Comparison of ENCODE assay signal across 2 worm cellular contexts in the genomic region with DNA sequence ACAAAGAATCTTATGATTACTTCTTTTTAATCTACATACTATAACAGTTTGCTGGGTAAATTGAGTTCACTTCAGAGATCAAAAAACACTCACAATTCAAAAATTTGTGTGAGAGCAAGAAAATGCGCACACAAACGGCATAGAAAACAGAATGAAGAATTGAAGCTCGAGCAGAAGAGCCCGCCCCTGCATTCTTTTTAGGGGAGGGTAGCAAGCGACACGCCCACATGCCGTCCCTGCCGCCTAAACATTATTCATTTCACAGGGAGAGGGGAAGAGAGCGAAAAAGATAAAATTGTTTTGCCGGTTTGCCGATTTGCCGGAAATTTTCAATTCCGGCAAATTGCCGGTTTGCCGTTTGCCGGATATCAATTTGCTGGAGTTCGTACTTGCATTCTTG.
TF ChIP-seq lines count a peak whose summit lies in the region.

No protein-coding gene starts in this region.

TF ChIP-seq in whole organism, L2 larva, 48 proteins besides CTCF, POLR2A, EP300 and RAD21 (continued from another document):
- no peak for TF ChIP-seq aly-2 (tag; optimal IDR thresholded peaks at IDR 0.05; lab: Kevin White, UChicago)
- no peak for TF ChIP-seq nhr-11 (tag; optimal IDR thresholded peaks at IDR 0.05; lab: Kevin White, UChicago)
- TF ChIP-seq nhr-77 (tag; optimal IDR thresholded peaks at IDR 0.05; lab: Kevin White, UChicago) = peak; percentile 72
- TF ChIP-seq dmd-4 (tag; optimal IDR thresholded peaks at IDR 0.05; lab: Kevin White, UChicago) = no peak
- peak; percentile 83 for TF ChIP-seq sma-9 (GFP tag; optimal IDR thresholded peaks at IDR 0.05; lab: Kevin White, UChicago)
- TF ChIP-seq sma-9 (tag; optimal IDR thresholded peaks at IDR 0.05; lab: Kevin White, UChicago) = no peak
- no peak for TF ChIP-seq lin-39 (tag; optimal IDR thresholded peaks at IDR 0.05; lab: Kevin White, UChicago)
- TF ChIP-seq elt-1 (tag; optimal IDR thresholded peaks at IDR 0.05; lab: Kevin White, UChicago) = no peak
- no peak for TF ChIP-seq ztf-11 (tag; optimal IDR thresholded peaks at IDR 0.05; lab: Kevin White, UChicago)
- TF ChIP-seq lsy-2 (tag; optimal IDR thresholded peaks at IDR 0.05; lab: Kevin White, UChicago) = peak in 1 of 2 experiments; percentile 91
- peak; percentile 87 for TF ChIP-seq nhr-10 (tag; optimal IDR thresholded peaks at IDR 0.05; lab: Kevin White, UChicago)
- TF ChIP-seq peb-1 (tag; optimal IDR thresholded peaks at IDR 0.05; lab: Kevin White, UChicago) = no peak
- TF ChIP-seq nhr-6 (tag; optimal IDR thresholded peaks at IDR 0.05; lab: Kevin White, UChicago) = peak; percentile 39
- peak; percentile 77 for TF ChIP-seq nhr-21 (tag; optimal IDR thresholded peaks at IDR 0.05; lab: Kevin White, UChicago)
- peak; percentile 4 for TF ChIP-seq ZK546.5 (tag; optimal IDR thresholded peaks at IDR 0.05; lab: Kevin White, UChicago)
- TF ChIP-seq sma-3 (GFP tag; optimal IDR thresholded peaks at IDR 0.05; lab: Kevin White, UChicago) = peak; percentile 83
- no peak for TF ChIP-seq nhr-23 (tag; optimal IDR thresholded peaks at IDR 0.05; lab: Kevin White, UChicago)
- TF ChIP-seq lin-13 (GFP tag; optimal IDR thresholded peaks at IDR 0.05; lab: Kevin White, UChicago) = no peak
- no peak for TF ChIP-seq ztf-4 (tag; optimal IDR thresholded peaks at IDR 0.05; lab: Kevin White, UChicago)
- TF ChIP-seq nhr-237 (tag; optimal IDR thresholded peaks at IDR 0.05; lab: Kevin White, UChicago) = peak; percentile 82
- peak; percentile 77 for TF ChIP-seq snpc-4 (tag; optimal IDR thresholded peaks at IDR 0.05; lab: Kevin White, UChicago)
- no peak for TF ChIP-seq ceh-16 (tag; optimal IDR thresholded peaks at IDR 0.05; lab: Kevin White, UChicago)
- TF ChIP-seq F13H6.1 (tag; optimal IDR thresholded peaks at IDR 0.05; lab: Kevin White, UChicago) = peak; percentile 78
- peak; percentile 48 for TF ChIP-seq fos-1 (tag; optimal IDR thresholded peaks at IDR 0.05; lab: Kevin White, UChicago)
- TF ChIP-seq unc-55 (GFP tag; optimal IDR thresholded peaks at IDR 0.05; lab: Kevin White, UChicago) = peak; percentile 92
- no peak for TF ChIP-seq nhr-25 (tag; optimal IDR thresholded peaks at IDR 0.05; lab: Kevin White, UChicago)
- peak; percentile 52 for TF ChIP-seq egl-27 (tag; optimal IDR thresholded peaks at IDR 0.05; lab: Kevin White, UChicago)

TF ChIP-seq in whole organism, L4 larva, 104 proteins besides CTCF, POLR2A, EP300 and RAD21 (continued from another document):
- TF ChIP-seq ceh-20 (GFP tag; IDR thresholded peaks at IDR 0.05; lab: Robert Waterston, UW) (peak; percentile 92), dmd-9 (GFP tag; IDR thresholded peaks at IDR 0.05; lab: Robert Waterston, UW) (peak; percentile 62; the same call in 1 of the 2 replicates), mxl-3 (GFP tag; optimal IDR thresholded peaks at IDR 0.05; lab: Kevin White, UChicago) (peak; percentile 52), ZK337.2 (GFP tag; IDR thresholded peaks at IDR 0.05; lab: Robert Waterston, UW) (peak; percentile 61), lsy-2 (tag; optimal IDR thresholded peaks at IDR 0.05; lab: Kevin White, UChicago) (peak in 1 of 2 experiments; percentile 81), ZK546.5 (tag; optimal IDR thresholded peaks at IDR 0.05; lab: Kevin White, UChicago) (no peak), mep-1 (tag; optimal IDR thresholded peaks at IDR 0.05; lab: Kevin White, UChicago) (no peak), F49E8.2 (tag; optimal IDR thresholded peaks at IDR 0.05; lab: Kevin White, UChicago; ENCODE audit: borderline replicate concordance) (no peak), unc-130 (GFP tag; optimal IDR thresholded peaks at IDR 0.05; lab: Kevin White, UChicago) (no peak), egl-43 (GFP tag; IDR thresholded peaks at IDR 0.05; lab: Robert Waterston, UW) (peak; percentile 96), nhr-237 (tag; optimal IDR thresholded peaks at IDR 0.05; lab: Kevin White, UChicago) (peak; percentile 44), spr-3 (GFP tag; optimal IDR thresholded peaks at IDR 0.05; lab: Kevin White, UChicago) (peak; percentile 87), lin-38 (GFP tag; IDR thresholded peaks at IDR 0.05; lab: Robert Waterston, UW) (no peak), madf-5 (GFP tag; IDR thresholded peaks at IDR 0.05; lab: Robert Waterston, UW) (peak; percentile 30 to 66; a peak in 2 of 4 replicates), vab-7 (GFP tag; IDR thresholded peaks at IDR 0.05; lab: Robert Waterston, UW) (peak; percentile 78), aly-2 (tag; optimal IDR thresholded peaks at IDR 0.05; lab: Kevin White, UChicago) (no peak), ceh-82 (tag; optimal IDR thresholded peaks at IDR 0.05; lab: Kevin White, UChicago) (peak; percentile 46), duxl-1 (tag; optimal IDR thresholded peaks at IDR 0.05; lab: Kevin White, UChicago; ENCODE audit: poor library complexity) (peak; percentile 98), lin-15B (tag; optimal IDR thresholded peaks at IDR 0.05; lab: Kevin White, UChicago) (no peak), Y105C5A.15 (GFP tag; IDR thresholded peaks at IDR 0.05; lab: Robert Waterston, UW) (0 out of 2 replicates have a peak, but pooled peaks have one; percentile 36), ama-1 (optimal IDR thresholded peaks at IDR 0.05; lab: Kevin White, UChicago) (no peak), lin-13 (GFP tag; optimal IDR thresholded peaks at IDR 0.05; lab: Kevin White, UChicago) (peak; percentile 54), lin-39 (tag; optimal IDR thresholded peaks at IDR 0.05; lab: Kevin White, UChicago) (peak; percentile 20), hlh-30 (tag; optimal IDR thresholded peaks at IDR 0.05; lab: Kevin White, UChicago; ENCODE audit: insufficient read depth) (no peak), zfp-2 (tag; optimal IDR thresholded peaks at IDR 0.05; lab: Kevin White, UChicago) (no peak), nhr-48 (tag; optimal IDR thresholded peaks at IDR 0.05; lab: Kevin White, UChicago) (peak; percentile 71), lin-29 (GFP tag; IDR thresholded peaks at IDR 0.05; lab: Robert Waterston, UW) (peak; percentile 89), T20F7.1 (GFP tag; optimal IDR thresholded peaks at IDR 0.05; lab: Kevin White, UChicago) (no peak), madf-9 (GFP tag; conservative IDR thresholded peaks at IDR 0.05; lab: Robert Waterston, UW) (peak; percentile 87), ces-1 (GFP tag; optimal IDR thresholded peaks at IDR 0.05; lab: Kevin White, UChicago) (peak; percentile 57), zag-1 (tag; optimal IDR thresholded peaks at IDR 0.05; lab: Kevin White, UChicago) (peak; percentile 41), mxl-2 (GFP tag; conservative IDR thresholded peaks at IDR 0.05; lab: Robert Waterston, UW) (no peak), hmg-1.1 (GFP tag; IDR thresholded peaks at IDR 0.05; lab: Robert Waterston, UW) (peak; percentile 98), zfp-3 (GFP tag; conservative IDR thresholded peaks at IDR 0.05; lab: Robert Waterston, UW) (peak; percentile 85), zip-2 (tag; optimal IDR thresholded peaks at IDR 0.05; lab: Kevin White, UChicago) (peak; percentile 85), skn-1 (tag; optimal IDR thresholded peaks at IDR 0.05; lab: Kevin White, UChicago) (no peak), daf-12 (tag; optimal IDR thresholded peaks at IDR 0.05; lab: Kevin White, UChicago) (no peak), ceh-62 (tag; optimal IDR thresholded peaks at IDR 0.05; lab: Kevin White, UChicago) (no peak), arid-1 (GFP tag; conservative IDR thresholded peaks at IDR 0.05; lab: Robert Waterston, UW) (no peak; the same call in 1 of the 2 replicates), mdt-29 (GFP tag; IDR thresholded peaks at IDR 0.05; lab: Robert Waterston, UW) (0 out of 2 replicates have a peak, but pooled peaks have one; percentile 40), daf-8 (GFP tag; IDR thresholded peaks at IDR 0.05; lab: Robert Waterston, UW) (no peak), gei-8 (GFP tag; optimal IDR thresholded peaks at IDR 0.05; lab: Kevin White, UChicago) (no peak), nhr-111 (GFP tag; optimal IDR thresholded peaks at IDR 0.05; lab: Kevin White, UChicago) (peak; percentile 3), F26F4.8 (GFP tag; conservative IDR thresholded peaks at IDR 0.05; lab: Robert Waterston, UW) (no peak), nhr-11 (tag; optimal IDR thresholded peaks at IDR 0.05; lab: Kevin White, UChicago) (no peak), jun-1 (tag; optimal IDR thresholded peaks at IDR 0.05; lab: Kevin White, UChicago) (peak; percentile 79), F37D6.2 (tag; optimal IDR thresholded peaks at IDR 0.05; lab: Kevin White, UChicago) (peak; percentile 95), nhr-28 (tag; optimal IDR thresholded peaks at IDR 0.05; lab: Kevin White, UChicago) (peak; percentile 25), T26A8.4 (GFP tag; IDR thresholded peaks at IDR 0.05; lab: Robert Waterston, UW) (peak; percentile 97), unc-62 (GFP tag; optimal IDR thresholded peaks at IDR 0.05 in 1 of 2; lab: Kevin White, UChicago) (no peak), unc-62 (tag; optimal IDR thresholded peaks at IDR 0.05; lab: Kevin White, UChicago) (no peak), mes-2 (tag; optimal IDR thresholded peaks at IDR 0.05; lab: Kevin White, UChicago; ENCODE audit: poor library complexity, severe bottlenecking) (peak; percentile 94), mdl-1 (tag; optimal IDR thresholded peaks at IDR 0.05; lab: Kevin White, UChicago) (peak; percentile 23 to 52), pha-4 (GFP tag; IDR thresholded peaks at IDR 0.05; lab: Robert Waterston, UW) (peak; percentile 88; the same call in 1 of the 2 replicates), pha-4 (tag; optimal IDR thresholded peaks at IDR 0.05; lab: Kevin White, UChicago) (no peak), set-16 (GFP tag; IDR thresholded peaks at IDR 0.05; lab: Robert Waterston, UW) (no peak), egl-27 (tag; optimal IDR thresholded peaks at IDR 0.05; lab: Kevin White, UChicago) (no peak), tag-97 (GFP tag; IDR thresholded peaks at IDR 0.05; lab: Robert Waterston, UW) (no peak), R02D3.7 (tag; optimal IDR thresholded peaks at IDR 0.05; lab: Kevin White, UChicago) (no peak), tra-1 (GFP tag; IDR thresholded peaks at IDR 0.05; lab: Robert Waterston, UW) (peak; percentile 78), Y75B8A.6 (GFP tag; IDR thresholded peaks at IDR 0.05; lab: Robert Waterston, UW) (0 out of 2 replicates have a peak, but pooled peaks have one; percentile 46), ceh-32 (tag; optimal IDR thresholded peaks at IDR 0.05; lab: Kevin White, UChicago; ENCODE audit: poor library complexity) (no peak), F44E2.7 (GFP tag; IDR thresholded peaks at IDR 0.05; lab: Robert Waterston, UW) (no peak), nhr-41 (GFP tag; IDR thresholded peaks at IDR 0.05; lab: Robert Waterston, UW) (0 out of 2 replicates have a peak, but pooled peaks have one; percentile 36), ztf-7 (tag; optimal IDR thresholded peaks at IDR 0.05; lab: Kevin White, UChicago) (peak; percentile 34), F10B5.3 (tag; optimal IDR thresholded peaks at IDR 0.05; lab: Kevin White, UChicago) (peak; percentile 92), nhr-10 (tag; optimal IDR thresholded peaks at IDR 0.05; lab: Kevin White, UChicago) (peak; percentile 54), attf-4 (tag; optimal IDR thresholded peaks at IDR 0.05; lab: Kevin White, UChicago) (no peak), daf-19 (GFP tag; conservative IDR thresholded peaks at IDR 0.05; lab: Robert Waterston, UW) (no peak), spr-1 (tag; optimal IDR thresholded peaks at IDR 0.05; lab: Kevin White, UChicago) (peak; percentile 83), dmd-6 (GFP tag; IDR thresholded peaks at IDR 0.05; lab: Robert Waterston, UW) (peak; percentile 87), Y5F2A.4 (GFP tag; optimal IDR thresholded peaks at IDR 0.05; lab: Kevin White, UChicago) (peak; percentile 61), hif-1 (tag; optimal IDR thresholded peaks at IDR 0.05; lab: Kevin White, UChicago) (peak; percentile 35 to 57), sdz-12 (GFP tag; optimal IDR thresholded peaks at IDR 0.05; lab: Kevin White, UChicago) (no peak), dpl-1 (GFP tag; optimal IDR thresholded peaks at IDR 0.05; lab: Kevin White, UChicago) (peak; percentile 46), unc-39 (tag; optimal IDR thresholded peaks at IDR 0.05; lab: Kevin White, UChicago) (no peak), ceh-44 (GFP tag; IDR thresholded peaks at IDR 0.05; lab: Robert Waterston, UW) (no peak), nhr-42 (GFP tag; IDR thresholded peaks at IDR 0.05; lab: Robert Waterston, UW) (peak; percentile 96), ctbp-1 (GFP tag; IDR thresholded peaks at IDR 0.05; lab: Robert Waterston, UW) (peak; percentile 82), nhr-76 (tag; optimal IDR thresholded peaks at IDR 0.05; lab: Kevin White, UChicago) (no peak), snpc-1.2 (GFP tag; IDR thresholded peaks at IDR 0.05; lab: Robert Waterston, UW) (no peak), dve-1 (tag; optimal IDR thresholded peaks at IDR 0.05; lab: Kevin White, UChicago; ENCODE audit: insufficient read depth) (no peak), nhr-77 (tag; optimal IDR thresholded peaks at IDR 0.05; lab: Kevin White, UChicago) (peak; percentile 71), D1046.2 (GFP tag; IDR thresholded peaks at IDR 0.05; lab: Robert Waterston, UW) (peak; percentile 82; the same call in 1 of the 2 replicates), cey-2 (tag; optimal IDR thresholded peaks at IDR 0.05; lab: Kevin White, UChicago; ENCODE audit: borderline replicate concordance, insufficient read depth) (no peak)
